Fruit fly (Drosophila melanogaster) whole organism, adult: ENCODE measurements around the gene pll.

Experiments used
- CG11617 ChIP-seq: fragments of 200-800 bp; sonication (Bioruptor generic); optimal IDR thresholded peaks from 2 replicates; lab custom pipeline; 2017; ENCODE audit warnings: mild to moderate bottlenecking, missing biosample characterization, missing genetic modification reagents, missing genetic modification characterization
- CG12768 ChIP-seq: fragments of 200-800 bp; sonication (Bioruptor generic); optimal IDR thresholded peaks from 2 replicates; lab custom pipeline; 2017; ENCODE audit warnings: missing biosample characterization, missing genetic modification characterization, mild to moderate bottlenecking, moderate library complexity, missing genetic modification reagents
- CG14711 ChIP-seq: fragments of 200-800 bp; sonication (Bioruptor generic); optimal IDR thresholded peaks from 2 replicates; lab custom pipeline; 2018; ENCODE audit warnings: missing biosample characterization, mild to moderate bottlenecking, missing genetic modification characterization, moderate library complexity
- CG1620 ChIP-seq: fragments of 200-800 bp; sonication (Bioruptor generic); optimal IDR thresholded peaks from 2 replicates; lab custom pipeline; 2016; ENCODE audit warnings: missing biosample characterization, missing genetic modification characterization
- CG33017 ChIP-seq: fragments of 200-800 bp; sonication (Bioruptor generic); optimal IDR thresholded peaks from 2 replicates; lab custom pipeline; 2018; ENCODE audit warnings: missing biosample characterization, mild to moderate bottlenecking, missing genetic modification characterization, moderate library complexity
- CG5204 ChIP-seq: fragments of 200-800 bp; sonication (Bioruptor generic); optimal IDR thresholded peaks from 2 replicates; lab custom pipeline; 2016; ENCODE audit warnings: missing biosample characterization, missing genetic modification characterization
- CG7045 ChIP-seq: fragments of 200-800 bp; sonication (Bioruptor generic); optimal IDR thresholded peaks from 2 replicates; lab custom pipeline; 2017; ENCODE audit warnings: missing biosample characterization, mild to moderate bottlenecking, missing genetic modification characterization
- CG7101 ChIP-seq: fragments of 200-800 bp; sonication (Bioruptor generic); optimal IDR thresholded peaks from 2 replicates; lab custom pipeline; 2018; ENCODE audit warnings: missing biosample characterization, mild to moderate bottlenecking, missing genetic modification characterization, moderate library complexity
- Clk ChIP-seq: fragments of 200-800 bp; sonication (Bioruptor generic); optimal IDR thresholded peaks from 2 replicates; lab custom pipeline; 2017; ENCODE audit warnings: missing biosample characterization, missing genetic modification characterization
- Crg-1 ChIP-seq: fragments of 200-800 bp; sonication (Bioruptor generic); optimal IDR thresholded peaks from 2 replicates; lab custom pipeline; 2016; ENCODE audit warnings: missing biosample characterization, missing genetic modification characterization
- Hr96 ChIP-seq: fragments of 200-800 bp; sonication (Bioruptor generic); optimal IDR thresholded peaks from 2 replicates; lab custom pipeline; 2016; ENCODE audit warnings: missing biosample characterization, missing genetic modification characterization
- Mnt ChIP-seq: fragments of 200-800 bp; sonication (Bioruptor generic); optimal IDR thresholded peaks from 2 replicates; lab custom pipeline; 2016; ENCODE audit warnings: missing biosample characterization, mild to moderate bottlenecking, missing genetic modification characterization
- bab1 ChIP-seq: fragments of 200-800 bp; sonication (Bioruptor generic); optimal IDR thresholded peaks from 3 replicates; lab custom pipeline; 2019; ENCODE audit warnings: missing biosample characterization, mild to moderate bottlenecking, missing genetic modification characterization, moderate library complexity
- cic ChIP-seq: fragments of 200-800 bp; sonication (Bioruptor generic); optimal IDR thresholded peaks from 2 replicates; lab custom pipeline; 2017; ENCODE audit warnings: missing biosample characterization, mild to moderate bottlenecking, missing genetic modification characterization, moderate library complexity
- cnc ChIP-seq, 2 experiments: fragments of >200 bp; optimal IDR thresholded peaks; 2 replicates each; lab custom pipeline; 2017
- kay ChIP-seq: fragments of 200-800 bp; sonication (Bioruptor generic); peaks from one replicate; lab custom pipeline; 2016; ENCODE audit warnings: missing biosample characterization, missing genetic modification characterization, borderline replicate concordance
- ovo ChIP-seq: fragments of 200-800 bp; sonication (Bioruptor generic); optimal IDR thresholded peaks from 2 replicates; lab custom pipeline; 2016; ENCODE audit warnings: missing biosample characterization, missing genetic modification characterization
- pad ChIP-seq: fragments of 200-800 bp; sonication (Bioruptor generic); optimal IDR thresholded peaks from 3 replicates; lab custom pipeline; 2017; ENCODE audit warnings: missing biosample characterization, missing genetic modification characterization, mild to moderate bottlenecking, moderate library complexity, missing genetic modification reagents
- tj ChIP-seq: fragments of 200-800 bp; sonication (Bioruptor generic); optimal IDR thresholded peaks from 3 replicates; lab custom pipeline; 2017; ENCODE audit warnings: missing biosample characterization, mild to moderate bottlenecking, missing genetic modification characterization, moderate library complexity
- toe ChIP-seq: fragments of 200-800 bp; sonication (Bioruptor generic); optimal IDR thresholded peaks from 2 replicates; lab custom pipeline; 2016; ENCODE audit warnings: missing biosample characterization, missing genetic modification characterization

pll gene

DNA sequence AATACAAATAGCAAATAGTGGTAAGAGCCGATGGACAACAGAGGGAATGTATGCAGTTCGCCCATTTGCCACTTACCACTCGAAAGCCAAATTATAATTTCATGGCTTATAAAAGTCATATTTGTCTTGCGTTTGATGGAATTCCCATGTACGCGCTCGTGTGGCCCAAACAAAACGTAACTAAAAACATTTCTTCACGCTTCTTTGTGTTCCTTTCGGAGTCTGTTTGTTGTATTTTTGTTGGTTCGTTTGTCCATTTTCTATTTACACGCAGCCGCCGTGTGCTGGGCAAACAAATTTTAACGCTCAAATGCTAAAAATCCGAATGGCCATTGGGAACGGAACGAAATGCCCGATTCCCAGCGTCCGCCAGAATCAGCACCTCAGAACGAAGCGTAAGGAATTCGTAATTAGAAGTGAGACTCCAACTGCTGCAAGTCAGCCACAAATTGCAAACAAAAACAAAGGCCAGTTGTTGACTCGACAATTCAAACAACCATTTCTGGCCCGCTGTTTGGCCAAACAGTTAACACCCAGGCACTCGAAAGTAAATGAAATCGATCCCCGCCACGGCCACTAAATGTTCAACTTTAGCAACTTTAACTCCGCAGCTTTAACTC lies 44.1 kb downstream of the pll start:
- no peak for TF ChIP-seq Mnt (GFP tag; lab: Kevin White, UChicago)
- TF ChIP-seq kay (GFP tag; lab: Kevin White, UChicago), result no peak
- no peak for TF ChIP-seq cic (GFP tag; lab: Kevin White, UChicago)
- no peak for TF ChIP-seq CG7045 (GFP tag; lab: Kevin White, UChicago)
- no peak for TF ChIP-seq cnc (optimal IDR thresholded peaks at IDR 0.05; lab: Kevin White, UChicago)

DNA sequence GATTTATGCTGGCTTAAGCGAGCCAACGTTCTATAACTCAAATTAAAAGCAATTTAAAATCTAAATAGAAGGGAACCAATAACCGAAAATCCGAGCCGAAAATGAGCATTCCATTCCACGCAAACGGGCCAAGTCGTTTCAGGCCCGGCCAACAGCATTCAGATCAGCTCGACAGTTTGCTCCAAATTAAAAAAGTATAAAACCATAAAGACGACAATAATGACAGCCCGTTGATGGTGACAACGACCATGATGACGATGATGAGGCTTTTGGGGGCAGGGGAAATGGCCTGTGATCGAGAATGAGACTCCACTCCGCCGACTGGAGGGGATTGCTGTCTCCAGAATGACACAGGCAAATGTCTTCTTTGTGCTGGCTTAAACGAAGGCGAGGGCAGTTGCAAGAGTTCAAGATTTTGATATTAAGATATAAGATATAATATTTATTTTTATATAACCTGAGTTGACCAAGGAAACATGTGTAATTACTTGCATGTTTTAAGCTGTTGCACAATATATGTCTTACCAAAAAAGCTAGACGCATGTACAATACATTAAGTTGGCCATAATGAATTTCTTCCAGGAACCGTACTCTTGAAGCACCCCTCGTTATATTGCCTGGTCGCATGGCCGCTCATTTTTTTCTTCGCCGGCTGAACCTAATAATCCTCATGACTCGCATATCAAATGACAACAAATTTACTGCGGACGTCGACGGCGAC lies 48.1 kb downstream of the pll start:
- no peak for TF ChIP-seq pad
- TF ChIP-seq Mnt (GFP tag; lab: Kevin White, UChicago), result no peak
- TF ChIP-seq cic (GFP tag; lab: Kevin White, UChicago), result no peak
- no peak for TF ChIP-seq bab1
- TF ChIP-seq CG1620 (GFP tag; lab: Kevin White, UChicago), result no peak

DNA sequence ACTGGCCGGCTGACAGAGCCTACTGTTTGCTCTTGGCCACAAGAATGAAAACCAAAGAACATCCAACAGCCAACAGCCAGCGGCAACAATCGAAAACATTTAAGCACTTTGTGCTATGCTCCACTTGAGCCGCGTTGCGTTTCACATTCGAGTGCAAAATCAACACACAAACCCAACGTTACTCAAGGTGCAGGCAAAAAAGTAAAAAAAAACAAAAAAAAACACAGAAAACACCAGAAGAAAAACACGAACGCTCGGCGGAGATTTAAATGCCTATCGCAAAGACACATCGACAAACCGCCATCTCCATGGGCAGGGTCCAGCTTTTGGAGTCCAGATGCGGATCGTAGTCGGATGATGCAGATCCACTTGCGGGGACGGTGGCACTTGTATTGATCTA lies 49.1 kb downstream of the pll start:
- TF ChIP-seq Crg-1 (GFP tag; lab: Kevin White, UChicago), result no peak

DNA sequence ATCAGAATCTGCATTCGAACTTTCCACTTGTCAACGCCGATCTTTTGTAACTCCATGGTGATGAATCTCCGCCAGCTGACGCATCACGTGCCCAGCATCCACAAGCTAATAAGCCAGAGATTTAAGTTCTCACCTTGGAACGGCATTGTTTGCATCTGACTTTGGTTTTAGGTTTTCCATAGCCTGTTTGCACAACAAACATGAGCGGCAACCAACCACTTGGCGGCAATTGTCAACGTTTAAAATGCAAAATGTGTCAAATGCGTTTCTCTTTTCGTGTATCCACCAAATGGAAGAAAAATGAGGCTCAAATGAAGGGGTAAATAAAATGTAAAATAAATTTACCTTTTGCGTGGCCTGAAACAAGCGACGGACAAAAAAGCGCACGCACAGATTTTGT lies 50.7 kb downstream of the pll start:
- TF ChIP-seq Crg-1 (GFP tag; lab: Kevin White, UChicago) (no peak), CG12768 (GFP tag; lab: Kevin White, UChicago) (no peak), toe (no peak), cic (GFP tag; lab: Kevin White, UChicago) (no peak), Clk (GFP tag; lab: Kevin White, UChicago) (no peak), CG5204 (GFP tag; lab: Kevin White, UChicago) (no peak), CG7101 (no peak), ovo (GFP tag; lab: Kevin White, UChicago) (no peak), Hr96 (GFP tag; lab: Kevin White, UChicago) (no peak), kay (GFP tag; lab: Kevin White, UChicago) (no peak), bab1 (no peak), cnc (optimal IDR thresholded peaks at IDR 0.05; lab: Kevin White, UChicago) (no peak), CG14711 (no peak), CG33017 (tag; lab: Kevin White, UChicago) (no peak), Mnt (GFP tag; lab: Kevin White, UChicago) (no peak), tj (GFP tag; lab: Kevin White, UChicago) (no peak), CG7045 (GFP tag; lab: Kevin White, UChicago) (no peak), CG11617 (no peak), pad (no peak), CG1620 (GFP tag; lab: Kevin White, UChicago) (no peak)

DNA sequence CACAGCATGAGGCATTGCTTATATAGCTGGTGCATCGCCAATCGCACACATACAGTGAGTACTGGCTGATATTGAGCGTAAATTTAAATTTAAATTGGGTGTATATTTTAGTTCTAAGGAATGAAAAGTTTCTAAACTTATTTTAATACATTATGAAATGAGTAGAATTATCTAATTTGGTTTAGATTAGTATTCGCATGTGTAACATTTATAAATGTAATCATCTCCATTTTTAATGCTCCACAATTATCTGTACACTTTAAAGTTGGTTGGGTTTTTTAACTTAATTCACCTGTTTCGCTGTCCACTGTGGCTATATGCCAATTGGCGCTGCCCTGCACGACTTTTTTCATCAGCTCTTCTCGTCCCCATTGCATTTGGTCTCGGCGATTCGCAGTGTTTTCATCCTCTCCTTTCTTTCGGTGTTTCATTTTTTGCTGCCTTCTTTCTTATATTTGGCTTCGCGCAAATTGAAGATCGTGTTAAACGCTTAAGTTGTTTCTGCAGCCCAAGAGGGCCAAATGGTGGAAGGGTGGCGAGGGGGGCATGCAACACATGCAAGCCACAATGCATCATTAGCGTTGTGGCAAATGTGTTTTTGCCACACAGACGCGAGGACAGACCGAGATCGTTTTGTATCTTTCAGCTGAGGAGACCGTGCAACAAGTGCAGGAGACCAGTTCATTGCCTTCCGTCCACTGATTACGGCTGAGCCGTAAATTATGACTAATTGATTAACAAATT lies 51.3 kb downstream of the pll start:
- TF ChIP-seq tj (GFP tag; lab: Kevin White, UChicago), result no peak
- TF ChIP-seq CG12768 (GFP tag; lab: Kevin White, UChicago), result no peak
- no peak for TF ChIP-seq ovo (GFP tag; lab: Kevin White, UChicago)
- TF ChIP-seq cic (GFP tag; lab: Kevin White, UChicago), result no peak
- no peak for TF ChIP-seq CG7101
- TF ChIP-seq CG1620 (GFP tag; lab: Kevin White, UChicago), result no peak
- TF ChIP-seq Hr96 (GFP tag; lab: Kevin White, UChicago), result no peak
- TF ChIP-seq Clk (GFP tag; lab: Kevin White, UChicago), result no peak
- no peak for TF ChIP-seq Mnt (GFP tag; lab: Kevin White, UChicago)
- no peak for TF ChIP-seq CG11617
- TF ChIP-seq pad, result no peak
